Fruit fly (Drosophila melanogaster) whole organism, embryonic: Measurements from ENCODE around the gene CG5180.

Experiments used
- ATbp ChIP-seq: fragments of 200-800 bp; sonication (Bioruptor generic); optimal IDR thresholded peaks from 2 replicates; lab custom pipeline; 2017; ENCODE audit warnings: missing biosample characterization, mild to moderate bottlenecking, missing genetic modification characterization, missing genetic modification reagents
- BEAF-32 ChIP-seq: fragments of 200-800 bp; sonication (Bioruptor generic); optimal IDR thresholded peaks from 3 replicates; lab custom pipeline; 2017; ENCODE audit warnings: missing biosample characterization, missing genetic modification characterization, mild to moderate bottlenecking, moderate library complexity, missing genetic modification reagents
- BtbVII ChIP-seq: fragments of 200-800 bp; sonication (Bioruptor generic); optimal IDR thresholded peaks from 3 replicates; lab custom pipeline; 2017; ENCODE audit warnings: missing biosample characterization, mild to moderate bottlenecking, missing genetic modification characterization
- CG10321 ChIP-seq: fragments of 200-800 bp; sonication (Bioruptor generic); IDR thresholded peaks from 2 replicates; pipeline ENCODE4 v1.3.6; 2022; ENCODE audit warnings: missing biosample characterization, missing genetic modification characterization
- CG11560 ChIP-seq: fragments of 200-800 bp; sonication (Bioruptor generic); IDR thresholded peaks from 3 replicates; pipeline ENCODE4 v1.3.6; 2022; ENCODE audit warnings: missing biosample characterization, missing genetic modification characterization
- CG12659 ChIP-seq: fragments of 200-800 bp; sonication (Bioruptor generic); optimal IDR thresholded peaks from 3 replicates; lab custom pipeline; 2017; ENCODE audit warnings: mild to moderate bottlenecking, missing biosample characterization, missing genetic modification reagents, missing genetic modification characterization
- CG12744 ChIP-seq: fragments of 200-800 bp; sonication (Bioruptor generic); optimal IDR thresholded peaks from 2 replicates; lab custom pipeline; 2016; ENCODE audit warnings: missing biosample characterization, missing genetic modification characterization
- CG12769 ChIP-seq: fragments of 200-800 bp; sonication (Bioruptor generic); optimal IDR thresholded peaks from 2 replicates; lab custom pipeline; 2019; ENCODE audit warnings: missing biosample characterization, mild to moderate bottlenecking, missing genetic modification characterization, moderate library complexity
- CG14710 ChIP-seq: fragments of 200-800 bp; sonication (Bioruptor generic); optimal IDR thresholded peaks from 3 replicates; lab custom pipeline; 2019; ENCODE audit warnings: missing biosample characterization, mild to moderate bottlenecking, missing genetic modification characterization, moderate library complexity
- CG15011 ChIP-seq: fragments of 200-800 bp; sonication (Bioruptor generic); optimal IDR thresholded peaks from 3 replicates; lab custom pipeline; 2018; ENCODE audit warnings: missing biosample characterization, mild to moderate bottlenecking, missing genetic modification characterization
- CG15269 ChIP-seq: fragments of 200-800 bp; sonication (Bioruptor generic); optimal IDR thresholded peaks from 2 replicates; lab custom pipeline; 2018; ENCODE audit warnings: missing biosample characterization, mild to moderate bottlenecking, missing genetic modification characterization, moderate library complexity
- CG17361 ChIP-seq: fragments of 200-800 bp; sonication (Bioruptor generic); IDR thresholded peaks from 3 replicates; pipeline ENCODE4 v1.3.6; 2022; ENCODE audit warnings: missing biosample characterization, missing genetic modification characterization
- CG3995 ChIP-seq: fragments of 200-800 bp; sonication (Bioruptor generic); optimal IDR thresholded peaks from 3 replicates; lab custom pipeline; 2016; ENCODE audit warnings: missing biosample characterization, missing genetic modification characterization
- CG7786 ChIP-seq: fragments of 200-800 bp; sonication (Bioruptor generic); optimal IDR thresholded peaks from 2 replicates; lab custom pipeline; 2016; ENCODE audit warnings: missing biosample characterization, missing genetic modification characterization
- CG7928 ChIP-seq: fragments of 200-800 bp; sonication (Bioruptor generic); optimal IDR thresholded peaks from 2 replicates; lab custom pipeline; 2017; ENCODE audit warnings: missing biosample characterization, mild to moderate bottlenecking, missing genetic modification characterization
- CG9609 ChIP-seq: fragments of 200-800 bp; sonication (Bioruptor generic); optimal IDR thresholded peaks from 3 replicates; lab custom pipeline; 2016; ENCODE audit warnings: missing biosample characterization, missing genetic modification characterization
- CG9797 ChIP-seq: fragments of 200-800 bp; sonication (Bioruptor generic); optimal IDR thresholded peaks from 3 replicates; lab custom pipeline; 2018; ENCODE audit warnings: missing biosample characterization, mild to moderate bottlenecking, missing genetic modification characterization
- CrebB ChIP-seq: fragments of 200-800 bp; sonication (Bioruptor generic); optimal IDR thresholded peaks from 3 replicates; lab custom pipeline; 2018; ENCODE audit warnings: missing biosample characterization, mild to moderate bottlenecking, missing genetic modification characterization
- D ChIP-seq, 2 experiments: fragments of 200-800 bp in 1 of 2; fragments of >200 bp in 1 of 2; sonication (Bioruptor generic) in 1 of 2; optimal IDR thresholded peaks; 2 replicates in 1 of 2; 3 replicates in 1 of 2; lab custom pipeline; 2017; ENCODE audit warnings: mild to moderate bottlenecking in 1 of 2, missing biosample characterization in 1 of 2, missing genetic modification characterization in 1 of 2, missing genetic modification reagents in 1 of 2
- Dp ChIP-seq: fragments of 200-800 bp; sonication (Bioruptor generic); optimal IDR thresholded peaks from 2 replicates; lab custom pipeline; 2018; ENCODE audit warnings: missing biosample characterization, mild to moderate bottlenecking, missing genetic modification characterization, moderate library complexity
- E2f2 ChIP-seq: fragments of 200-800 bp; sonication (Bioruptor generic); IDR thresholded peaks from 2 replicates; pipeline ENCODE4 v1.3.6; 2022; ENCODE audit warnings: missing biosample characterization, missing genetic modification characterization
- HLH4C ChIP-seq: fragments of 200-800 bp; sonication (Bioruptor generic); IDR thresholded peaks from 3 replicates; pipeline ENCODE4 v1.3.6; 2022; ENCODE audit warnings: missing biosample characterization, missing genetic modification characterization; ENCODE audit not compliant: partially characterized antibody
- Hmx ChIP-seq: fragments of 200-800 bp; sonication (Bioruptor generic); optimal IDR thresholded peaks from 2 replicates; lab custom pipeline; 2016; ENCODE audit warnings: missing biosample characterization, missing genetic modification characterization
- Lhr ChIP-seq: fragments of 200-800 bp; sonication (Bioruptor generic); optimal IDR thresholded peaks from 3 replicates; lab custom pipeline; 2017; ENCODE audit warnings: mild to moderate bottlenecking, missing biosample characterization, missing genetic modification reagents, missing genetic modification characterization
- MESR4 ChIP-seq: fragments of 200-800 bp; sonication (Bioruptor generic); optimal IDR thresholded peaks from 2 replicates; lab custom pipeline; 2018; ENCODE audit warnings: missing biosample characterization, mild to moderate bottlenecking, missing genetic modification characterization, moderate library complexity
- Meics ChIP-seq: fragments of 200-800 bp; sonication (Bioruptor generic); optimal IDR thresholded peaks from 2 replicates; lab custom pipeline; 2017; ENCODE audit warnings: missing biosample characterization, mild to moderate bottlenecking, missing genetic modification characterization
- PHDP ChIP-seq: fragments of 200-800 bp; sonication (Bioruptor generic); optimal IDR thresholded peaks from 3 replicates; lab custom pipeline; 2018; ENCODE audit warnings: missing biosample characterization, mild to moderate bottlenecking, missing genetic modification characterization, moderate library complexity
- Ravus ChIP-seq: fragments of 200-800 bp; sonication (Bioruptor generic); IDR thresholded peaks from 2 replicates; pipeline ENCODE4 v1.3.6; 2022; ENCODE audit warnings: missing biosample characterization, missing genetic modification characterization
- Sox102F ChIP-seq: fragments of 200-800 bp; sonication (Bioruptor generic); optimal IDR thresholded peaks from 2 replicates; lab custom pipeline; 2018; ENCODE audit warnings: missing biosample characterization, mild to moderate bottlenecking, missing genetic modification characterization, moderate library complexity
- Sry-δ ChIP-seq: fragments of 200-800 bp; sonication (Bioruptor generic); optimal IDR thresholded peaks from 2 replicates; lab custom pipeline; 2016; ENCODE audit warnings: missing biosample characterization, missing genetic modification characterization
- Vsx1 ChIP-seq: fragments of 200-800 bp; sonication (Bioruptor generic); optimal IDR thresholded peaks from 2 replicates; lab custom pipeline; 2017; ENCODE audit warnings: missing biosample characterization, mild to moderate bottlenecking, missing genetic modification characterization, missing genetic modification reagents
- ara ChIP-seq: fragments of 200-800 bp; sonication (Bioruptor generic); IDR thresholded peaks from 2 replicates; pipeline ENCODE4 v1.3.6; 2022; ENCODE audit warnings: missing biosample characterization, missing genetic modification characterization
- ci ChIP-seq: fragments of 200-800 bp; sonication (Bioruptor generic); IDR thresholded peaks from 3 replicates; pipeline ENCODE4 v1.3.6; 2022; ENCODE audit warnings: missing biosample characterization, missing genetic modification characterization
- crol ChIP-seq: fragments of 200-800 bp; sonication (Bioruptor generic); IDR thresholded peaks from 2 replicates; pipeline ENCODE4 v1.3.6; 2022; ENCODE audit warnings: missing biosample characterization, missing genetic modification characterization
- esg ChIP-seq: fragments of 200-800 bp; sonication (Bioruptor generic); conservative IDR thresholded peaks from 2 replicates; pipeline ENCODE4 v1.3.6; 2022; ENCODE audit warnings: missing biosample characterization, missing genetic modification characterization
- gfzf ChIP-seq: fragments of 200-800 bp; sonication (Bioruptor generic); optimal IDR thresholded peaks from 2 replicates; lab custom pipeline; 2016; ENCODE audit warnings: missing biosample characterization, mild to moderate bottlenecking, missing genetic modification characterization, moderate library complexity
- insv ChIP-seq, 2 experiments: fragments of 200-800 bp; sonication (Bioruptor generic); optimal IDR thresholded peaks; 3 replicates each; lab custom pipeline; 2016 to 2018; ENCODE audit warnings: missing biosample characterization in 2 of 2, missing genetic modification characterization in 2 of 2
- jing ChIP-seq: fragments of 200-800 bp; sonication (Bioruptor generic); optimal IDR thresholded peaks from 2 replicates; lab custom pipeline; 2018; ENCODE audit warnings: missing biosample characterization, mild to moderate bottlenecking, missing genetic modification characterization
- kah ChIP-seq: fragments of 200-800 bp; sonication (Bioruptor generic); optimal IDR thresholded peaks from 2 replicates; lab custom pipeline; 2018; ENCODE audit warnings: missing biosample characterization, mild to moderate bottlenecking, missing genetic modification characterization
- ken ChIP-seq: fragments of 200-800 bp; sonication (Bioruptor generic); IDR thresholded peaks from 3 replicates; pipeline ENCODE4 v1.3.6; 2022; ENCODE audit warnings: missing biosample characterization, missing genetic modification characterization
- maf-S ChIP-seq: fragments of 200-800 bp; sonication (Bioruptor generic); optimal IDR thresholded peaks from 2 replicates; lab custom pipeline; 2016; ENCODE audit warnings: missing biosample characterization, missing genetic modification characterization
- peb ChIP-seq: fragments of 200-800 bp; sonication (Bioruptor generic); IDR thresholded peaks from 2 replicates; pipeline ENCODE4 v1.3.6; 2022; ENCODE audit warnings: missing biosample characterization, missing genetic modification characterization
- pzg ChIP-seq: fragments of 200-800 bp; sonication (Bioruptor generic); optimal IDR thresholded peaks from 3 replicates; lab custom pipeline; 2018; ENCODE audit warnings: missing biosample characterization, mild to moderate bottlenecking, missing genetic modification characterization, moderate library complexity
- ranshi ChIP-seq: fragments of 200-800 bp; sonication (Bioruptor generic); IDR thresholded peaks from 2 replicates; pipeline ENCODE4 v1.3.6; 2022; ENCODE audit warnings: missing biosample characterization, missing genetic modification characterization
- rib ChIP-seq: fragments of 200-800 bp; sonication (Bioruptor generic); IDR thresholded peaks from 2 replicates; pipeline ENCODE4 v1.3.6; 2022; ENCODE audit warnings: missing biosample characterization, missing genetic modification characterization
- seq ChIP-seq: fragments of 200-800 bp; sonication (Bioruptor generic); IDR thresholded peaks from 2 replicates; pipeline ENCODE4 v1.3.6; 2022; ENCODE audit warnings: missing biosample characterization, missing genetic modification characterization
- slbo ChIP-seq: fragments of 200-800 bp; sonication (Bioruptor generic); IDR thresholded peaks from 2 replicates; pipeline ENCODE4 v1.3.6; 2022; ENCODE audit warnings: missing biosample characterization, missing genetic modification characterization
- trem ChIP-seq: fragments of 200-800 bp; optimal IDR thresholded peaks from 3 replicates; lab custom pipeline; 2019; ENCODE audit warnings: missing biosample characterization, mild to moderate bottlenecking, missing genetic modification characterization, moderate library complexity
- zf30C ChIP-seq: fragments of 200-800 bp; sonication (Bioruptor generic); optimal IDR thresholded peaks from 3 replicates; lab custom pipeline; 2018; ENCODE audit warnings: missing biosample characterization, mild to moderate bottlenecking, missing genetic modification characterization

Gene CG5180

DNA sequence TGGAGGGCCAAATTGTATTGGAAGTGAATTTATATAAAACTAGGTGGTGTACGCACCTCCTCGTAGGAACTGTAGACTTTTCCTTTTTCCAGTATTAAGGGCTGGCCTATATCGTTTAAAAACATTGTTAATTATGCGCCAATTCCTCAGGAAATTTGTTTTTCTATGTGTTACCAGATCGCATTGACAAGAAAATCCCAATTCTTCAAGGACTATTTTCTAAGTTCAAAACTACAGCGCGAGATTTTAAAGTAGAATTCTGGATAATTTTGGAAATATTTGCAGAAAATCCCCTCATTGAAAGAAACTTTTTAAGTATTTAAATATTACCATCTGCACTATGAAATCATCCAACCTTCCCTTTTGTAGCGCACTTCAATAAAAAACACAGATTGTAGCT, 23.6 kb downstream of the CG5180 start, which contains the start of gene CG34008:
Gene CG34008 (minus strand): TSS at position 147 of the 400 bp plus-strand sequence.
- TF ChIP-seq Dp (GFP tag; lab: Kevin White, UChicago) (peak; percentile 54), maf-S (GFP tag; lab: Kevin White, UChicago) (no peak), CG15011 (GFP tag; lab: Kevin White, UChicago) (no peak), CG7928 (GFP tag; lab: Kevin White, UChicago) (no peak), ATbp (no peak), MESR4 (GFP tag; lab: Kevin White, UChicago) (no peak), gfzf (GFP tag; lab: Kevin White, UChicago) (peak; percentile 58), CG7786 (GFP tag; lab: Kevin White, UChicago) (no peak), CG12744 (GFP tag; lab: Kevin White, UChicago) (no peak), E2f2 (GFP tag; lab: Robert Waterston, UW) (peak; percentile 67; the same call in 1 of the 2 replicates), Meics (GFP tag; lab: Kevin White, UChicago) (no peak)

DNA sequence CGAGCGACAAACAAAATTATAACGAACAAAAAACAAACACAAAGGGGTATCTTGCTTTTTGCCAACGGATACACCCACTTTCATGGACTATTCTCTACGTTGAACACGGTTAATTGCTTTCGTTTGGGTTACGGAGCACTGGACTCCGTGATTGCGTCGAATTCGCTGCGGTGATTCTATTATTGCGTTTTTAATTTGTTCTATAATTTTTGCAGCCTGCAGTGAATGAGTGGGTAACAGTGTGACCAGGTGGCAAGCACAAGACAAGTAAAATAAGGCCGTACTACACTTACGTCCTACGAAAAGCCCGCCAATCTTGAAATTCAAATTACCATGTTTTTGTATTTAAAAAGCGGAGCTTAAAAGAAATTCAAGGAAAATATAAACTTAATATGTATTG, 27.8 kb downstream of the CG5180 start, which contains the start of gene CG16953:
Gene CG16953 (minus strand): TSS at position 268 of the 400 bp plus-strand sequence.
- TF ChIP-seq CG10321 (GFP tag; lab: Robert Waterston, UW) (no peak), kah (no peak), trem (tag; lab: Kevin White, UChicago) (peak; percentile 50), CG12769 (tag; lab: Kevin White, UChicago) (no peak), CG7928 (GFP tag; lab: Kevin White, UChicago) (no peak), rib (GFP tag; lab: Robert Waterston, UW) (no peak), CG14710 (peak; percentile 24), jing (GFP tag; lab: Kevin White, UChicago) (no peak), slbo (no peak), ara (GFP tag; lab: Robert Waterston, UW) (no peak), CrebB (tag; lab: Kevin White, UChicago) (no peak), CG9609 (no peak), Sry-δ (peak; percentile 21), crol (GFP tag; lab: Robert Waterston, UW) (peak; percentile 20; the same call in 1 of the 2 replicates), CG15269 (tag; lab: Kevin White, UChicago) (no peak), esg (no peak), Lhr (GFP tag; lab: Kevin White, UChicago) (no peak), BtbVII (GFP tag; lab: Kevin White, UChicago) (no peak), peb (GFP tag; lab: Robert Waterston, UW) (no peak), PHDP (tag; lab: Kevin White, UChicago) (no peak), CG11560 (no peak), Ravus (no peak), HLH4C (GFP tag; lab: Robert Waterston, UW) (no peak), ranshi (GFP tag; lab: Robert Waterston, UW) (no peak), BEAF-32 (peak; percentile 21), CG17361 (GFP tag; lab: Robert Waterston, UW) (no peak), pzg (GFP tag; lab: Kevin White, UChicago) (peak; percentile 64), D (optimal IDR thresholded peaks at IDR 0.05; lab: Kevin White, UChicago) (no peak), D (GFP tag; optimal IDR thresholded peaks at IDR 0.05; lab: Kevin White, UChicago) (no peak), CG12659 (GFP tag; lab: Kevin White, UChicago) (peak; percentile 41), ci (GFP tag; lab: Robert Waterston, UW) (no peak), Sox102F (GFP tag; lab: Kevin White, UChicago) (no peak), Vsx1 (GFP tag; lab: Kevin White, UChicago) (no peak), CG9797 (GFP tag; lab: Kevin White, UChicago) (peak; percentile 79), insv (GFP tag; optimal IDR thresholded peaks at IDR 0.05; lab: Kevin White, UChicago) (no peak), Hmx (GFP tag; lab: Kevin White, UChicago) (no peak), seq (GFP tag; lab: Robert Waterston, UW) (no peak), ken (GFP tag; lab: Robert Waterston, UW) (no peak), CG3995 (GFP tag; lab: Kevin White, UChicago) (no peak), zf30C (GFP tag; lab: Kevin White, UChicago) (no peak)
